Worm (Caenorhabditis elegans) whole organism, mixed stage, embryonic: ENCODE results near the gene C04C3.7.

ENCODE experiments used
- hlh-1 ChIP-seq: fragments of 150-350 bp; optimal IDR thresholded peaks from 2 replicates; lab custom pipeline; 2014; ENCODE audit warnings: missing biosample characterization, missing genetic modification reagents, missing genetic modification characterization
- lin-13 ChIP-seq: fragments of 150-350 bp; optimal IDR thresholded peaks from 2 replicates; lab custom pipeline; 2014; ENCODE audit warnings: missing biosample characterization, missing genetic modification characterization
- lsy-2 ChIP-seq: fragments of 150-350 bp; optimal IDR thresholded peaks from 2 replicates; lab custom pipeline; 2014; ENCODE audit warnings: missing biosample characterization, missing genetic modification characterization
- nhr-76 ChIP-seq: sonication (generic microtip); optimal IDR thresholded peaks from 2 replicates; lab custom pipeline; 2017; ENCODE audit warnings: missing biosample characterization, missing genetic modification characterization
- pha-4 ChIP-seq: fragments of 150-350 bp; optimal IDR thresholded peaks from 2 replicates; lab custom pipeline; 2018; ENCODE audit warnings: missing biosample characterization, missing genetic modification reagents, missing genetic modification characterization
- sptf-1 ChIP-seq: sonication (generic microtip); optimal IDR thresholded peaks from 2 replicates; lab custom pipeline; 2017; ENCODE audit warnings: mild to moderate bottlenecking, missing genetic modification characterization, moderate library complexity, missing compliant biosample characterization
- unc-62 ChIP-seq: fragments of 150-350 bp; optimal IDR thresholded peaks from 2 replicates; lab custom pipeline; 2014; ENCODE audit warnings: missing biosample characterization, missing genetic modification reagents, missing genetic modification characterization

DNA sequence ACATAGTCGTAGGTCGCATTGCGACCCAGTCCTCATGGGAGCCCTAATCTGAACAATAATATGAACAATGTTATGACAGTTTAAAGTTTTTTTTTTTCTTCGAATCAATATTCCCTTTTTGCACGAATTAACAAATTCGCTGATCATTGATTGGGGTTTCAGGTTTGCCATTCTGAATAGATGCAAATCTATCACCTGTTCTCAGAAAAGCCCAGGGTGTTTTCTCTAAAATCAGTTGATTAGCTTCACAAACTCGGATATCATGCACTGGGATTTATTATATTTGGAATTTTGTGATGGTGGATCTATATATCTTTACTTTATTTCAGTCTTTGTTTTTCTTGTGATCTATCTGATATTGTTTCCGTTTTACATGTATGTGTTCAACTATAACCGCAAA is 20.1 kb upstream of the C04C3.7 start, which contains the start of gene srz-23:
- no peak for TF ChIP-seq pha-4 (tag; lab: Kevin White, UChicago)
- no peak for TF ChIP-seq sptf-1 (tag; lab: Kevin White, UChicago)
- TF ChIP-seq unc-62 = no peak
- TF ChIP-seq lsy-2 (tag; lab: Kevin White, UChicago) = no peak
- no peak for TF ChIP-seq lin-13
- no peak for TF ChIP-seq nhr-76 (tag; lab: Kevin White, UChicago)
- no peak for TF ChIP-seq hlh-1 (tag; lab: Kevin White, UChicago)
